Worm (Caenorhabditis elegans): ENCODE data around the gene nspd-6.

DNA sequence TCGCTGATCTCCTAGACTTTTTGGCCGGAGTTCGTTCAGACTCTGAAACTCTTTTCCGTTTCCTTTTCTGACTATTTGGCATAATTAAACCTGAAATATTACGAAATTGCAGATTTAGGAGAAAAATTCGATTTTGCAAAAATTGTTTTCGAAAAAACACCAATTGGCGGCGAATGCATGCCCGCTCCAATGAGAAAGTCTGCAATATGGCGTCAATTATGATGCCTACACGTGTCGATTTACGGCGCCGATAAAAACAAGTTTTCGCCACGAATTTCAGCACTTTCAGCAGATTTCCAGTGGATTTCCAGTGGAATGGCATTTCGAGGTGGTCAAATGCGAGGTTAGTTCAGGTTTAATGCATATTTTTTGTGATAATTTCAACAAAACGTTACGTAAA lies 43.9 kb upstream of the nspd-6 start, which contains the start of the genes Y59E9AL.36 and nbet-1:
- TF ChIP-seq ref-1 (GFP tag; conservative IDR thresholded peaks at IDR 0.05): no peak
- no peak for TF ChIP-seq klf-2 (GFP tag; conservative IDR thresholded peaks at IDR 0.05)
- no peak for TF ChIP-seq T22C8.4 (GFP tag; IDR thresholded peaks at IDR 0.05)
- TF ChIP-seq med-1 (GFP tag; optimal IDR thresholded peaks at IDR 0.05; ENCODE audit: insufficient read depth): no peak
- no peak for TF ChIP-seq ztf-23 (GFP tag; IDR thresholded peaks at IDR 0.05)

All from whole organism, midembryonic.